Worm (Caenorhabditis elegans): Measurements from ENCODE around the gene F46C5.2.

The F46C5.2 gene

ce11 chrII:8818978-8819896 is 9.9 kb downstream of the F46C5.2 start, which contains the start of gene F46C5.10 (continued):
- TF ChIP-seq dsc-1 (tag; optimal IDR thresholded peaks at IDR 0.05) = no peak
- no peak for TF ChIP-seq nhr-237 (tag; optimal IDR thresholded peaks at IDR 0.05)
- peak; percentile 58 for TF ChIP-seq nhr-71 (tag; optimal IDR thresholded peaks at IDR 0.05)
- TF ChIP-seq hlh-4 (tag; optimal IDR thresholded peaks at IDR 0.05) = no peak
- no peak for TF ChIP-seq C04F5.9 (tag; optimal IDR thresholded peaks at IDR 0.05)
- no peak for TF ChIP-seq nhr-84 (tag; optimal IDR thresholded peaks at IDR 0.05)
- no peak for TF ChIP-seq aly-2 (tag; optimal IDR thresholded peaks at IDR 0.05)
- TF ChIP-seq lin-13 (GFP tag; optimal IDR thresholded peaks at IDR 0.05) = no peak
- TF ChIP-seq sptf-1 (tag; optimal IDR thresholded peaks at IDR 0.05) = no peak
- peak in 1 of 2 experiments; percentile 33 for TF ChIP-seq lin-35 (GFP tag; optimal IDR thresholded peaks at IDR 0.05)
- no peak for TF ChIP-seq zag-1 (tag; optimal IDR thresholded peaks at IDR 0.05)
- TF ChIP-seq lin-14 (GFP tag; optimal IDR thresholded peaks at IDR 0.05) = no peak
- no peak for TF ChIP-seq nhr-77 (tag; optimal IDR thresholded peaks at IDR 0.05)
- TF ChIP-seq fos-1 (tag; optimal IDR thresholded peaks at IDR 0.05) = no peak
- no peak for TF ChIP-seq fkh-10 (GFP tag; optimal IDR thresholded peaks at IDR 0.05)
- TF ChIP-seq ceh-63 (GFP tag; optimal IDR thresholded peaks at IDR 0.05) = no peak
- TF ChIP-seq snu-23 (GFP tag; optimal IDR thresholded peaks at IDR 0.05) = peak; percentile 6
- no peak for TF ChIP-seq swsn-7 (tag; optimal IDR thresholded peaks at IDR 0.05)
- peak; percentile 25 for TF ChIP-seq tbx-2 (tag; optimal IDR thresholded peaks at IDR 0.05)
- TF ChIP-seq jun-1 (tag; optimal IDR thresholded peaks at IDR 0.05) = no peak
- no peak for TF ChIP-seq rnt-1 (tag; optimal IDR thresholded peaks at IDR 0.05)
- no peak for TF ChIP-seq snpc-4 (tag; optimal IDR thresholded peaks at IDR 0.05)
- no peak for TF ChIP-seq pax-3 (tag; optimal IDR thresholded peaks at IDR 0.05)
- TF ChIP-seq ceh-88 (GFP tag; IDR thresholded peaks at IDR 0.05) = no peak
- no peak for TF ChIP-seq xbp-1 (tag; optimal IDR thresholded peaks at IDR 0.05)
- TF ChIP-seq C34B4.2 (tag; optimal IDR thresholded peaks at IDR 0.05) = no peak
- no peak for TF ChIP-seq pqm-1 (tag; optimal IDR thresholded peaks at IDR 0.05)
- no peak for TF ChIP-seq alr-1 (tag; optimal IDR thresholded peaks at IDR 0.05; ENCODE audit: borderline replicate concordance)
- TF ChIP-seq ces-1 (GFP tag; optimal IDR thresholded peaks at IDR 0.05) = no peak
- no peak for TF ChIP-seq tlp-1 (tag; optimal IDR thresholded peaks at IDR 0.05)
- no peak for TF ChIP-seq efl-3 (GFP tag; optimal IDR thresholded peaks at IDR 0.05)
- TF ChIP-seq grh-1 (GFP tag; IDR thresholded peaks at IDR 0.05) = no peak
- peak; percentile 87 for TF ChIP-seq nhr-19 (GFP tag; conservative IDR thresholded peaks at IDR 0.05)
- TF ChIP-seq lsy-2 (tag; optimal IDR thresholded peaks at IDR 0.05) = peak in 1 of 2 experiments; percentile 23
- no peak for TF ChIP-seq ceh-82 (tag; optimal IDR thresholded peaks at IDR 0.05)
- no peak for TF ChIP-seq fkh-8 (tag; optimal IDR thresholded peaks at IDR 0.05)
- no peak for TF ChIP-seq mdl-1 (tag; optimal IDR thresholded peaks at IDR 0.05)
- TF ChIP-seq sox-4 (tag; optimal IDR thresholded peaks at IDR 0.05) = no peak
- no peak for TF ChIP-seq blmp-1 (tag; optimal IDR thresholded peaks at IDR 0.05)
- TF ChIP-seq nhr-20 (tag; optimal IDR thresholded peaks at IDR 0.05) = peak; percentile 55
- TF ChIP-seq egl-27 (tag; optimal IDR thresholded peaks at IDR 0.05) = no peak
- no peak for TF ChIP-seq mef-2 (tag; optimal IDR thresholded peaks at IDR 0.05)
- TF ChIP-seq unc-86 (tag; optimal IDR thresholded peaks at IDR 0.05) = no peak
- TF ChIP-seq skn-1 (tag; optimal IDR thresholded peaks at IDR 0.05) = no peak
- no peak for TF ChIP-seq unc-62 (GFP tag; optimal IDR thresholded peaks at IDR 0.05)
- no peak for TF ChIP-seq lin-15B (tag; optimal IDR thresholded peaks at IDR 0.05)
- TF ChIP-seq lir-3 (tag; optimal IDR thresholded peaks at IDR 0.05; ENCODE audit: poor library complexity) = no peak
- TF ChIP-seq vab-15 (tag; optimal IDR thresholded peaks at IDR 0.05) = no peak
